Fruit fly (Drosophila melanogaster) whole organism, pupa: ENCODE measurements around the gene CG13044.

ENCODE experiments used
- CG10348 ChIP-seq: fragments of 200-800 bp; sonication (Bioruptor generic); IDR thresholded peaks from 2 replicates; pipeline ENCODE4 v1.3.6; 2022; ENCODE audit warnings: missing biosample characterization, missing genetic modification characterization
- CG14655 ChIP-seq: fragments of 200-800 bp; sonication (Bioruptor generic); optimal IDR thresholded peaks from 3 replicates; lab custom pipeline; 2017; ENCODE audit warnings: mild to moderate bottlenecking, missing biosample characterization, missing genetic modification reagents, missing genetic modification characterization
- CG15710 ChIP-seq: fragments of 200-800 bp; sonication (Bioruptor generic); optimal IDR thresholded peaks from 2 replicates; lab custom pipeline; 2018; ENCODE audit warnings: missing biosample characterization, mild to moderate bottlenecking, missing genetic modification characterization, moderate library complexity
- CG17806 ChIP-seq: fragments of 200-800 bp; sonication (Bioruptor generic); optimal IDR thresholded peaks from 2 replicates; lab custom pipeline; 2018; ENCODE audit warnings: missing biosample characterization, mild to moderate bottlenecking, missing genetic modification characterization, moderate library complexity
- CG32121 ChIP-seq: fragments of 200-800 bp; sonication (Bioruptor generic); IDR thresholded peaks from 2 replicates; pipeline ENCODE4 v1.3.6; 2022; ENCODE audit warnings: missing biosample characterization, missing genetic modification characterization
- CG4496 ChIP-seq: fragments of 200-800 bp; sonication (Bioruptor generic); IDR thresholded peaks from 3 replicates; pipeline ENCODE4 v1.3.6; 2022; ENCODE audit warnings: missing biosample characterization, missing genetic modification characterization
- CG9948 ChIP-seq: fragments of 200-800 bp; sonication (Bioruptor generic); optimal IDR thresholded peaks from 2 replicates; lab custom pipeline; 2018; ENCODE audit warnings: missing biosample characterization, mild to moderate bottlenecking, missing genetic modification characterization, moderate library complexity
- D1 ChIP-seq: fragments of 200-800 bp; sonication (Bioruptor generic); optimal IDR thresholded peaks from 2 replicates; lab custom pipeline; 2018; ENCODE audit warnings: missing biosample characterization, mild to moderate bottlenecking, missing genetic modification characterization, moderate library complexity
- EcR ChIP-seq: fragments of 200-800 bp; sonication (Bioruptor generic); optimal IDR thresholded peaks from 3 replicates; lab custom pipeline; 2019; ENCODE audit warnings: missing biosample characterization, missing genetic modification characterization, mild to moderate bottlenecking, moderate library complexity, missing genetic modification reagents
- Pif1A ChIP-seq: fragments of 200-800 bp; sonication (Bioruptor generic); optimal IDR thresholded peaks from 3 replicates; lab custom pipeline; 2016; ENCODE audit warnings: missing biosample characterization, missing genetic modification characterization
- Pif1B ChIP-seq: fragments of 200-800 bp; sonication (Bioruptor generic); optimal IDR thresholded peaks from 3 replicates; lab custom pipeline; 2016; ENCODE audit warnings: missing biosample characterization, missing genetic modification characterization
- fd96Ca ChIP-seq: fragments of 200-800 bp; sonication (Bioruptor generic); IDR thresholded peaks from 3 replicates; pipeline ENCODE4 v1.3.6; 2022; ENCODE audit warnings: missing biosample characterization, missing genetic modification characterization
- gl ChIP-seq: fragments of 200-800 bp; sonication (Bioruptor generic); optimal IDR thresholded peaks from 2 replicates; lab custom pipeline; 2018; ENCODE audit warnings: missing biosample characterization, mild to moderate bottlenecking, missing genetic modification characterization
- rn ChIP-seq: fragments of 200-800 bp; sonication (Bioruptor generic); IDR thresholded peaks from 2 replicates; pipeline ENCODE4 v1.3.6; 2022; ENCODE audit warnings: missing biosample characterization, missing genetic modification characterization

DNA sequence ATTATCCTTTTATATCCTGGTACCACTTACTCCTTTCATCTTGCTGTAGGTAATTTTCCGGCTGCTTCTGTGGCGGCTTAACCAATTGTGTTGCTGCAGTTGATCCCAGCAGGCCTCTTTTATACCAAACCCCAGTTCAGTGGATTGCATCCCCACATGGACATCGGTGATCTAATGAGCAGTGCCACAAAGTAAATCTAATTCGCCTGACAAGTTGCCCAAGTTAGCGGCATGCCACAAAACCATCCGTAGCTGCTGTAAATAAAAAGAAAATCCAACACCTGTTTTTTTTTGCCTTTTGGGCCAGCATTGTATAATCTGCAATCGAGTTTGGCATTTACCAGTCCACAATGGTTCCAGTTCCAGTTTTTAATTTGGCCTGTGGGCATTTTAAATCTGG lies 23.8 kb downstream of the CG13044 start, which contains the start of gene CG13050:
- TF ChIP-seq CG15710 (tag; lab: Kevin White, UChicago) (no peak), fd96Ca (GFP tag; lab: Robert Waterston, UW) (no peak), CG10348 (GFP tag; lab: Robert Waterston, UW) (no peak), Pif1A (GFP tag; lab: Kevin White, UChicago) (no peak), Pif1B (GFP tag; lab: Kevin White, UChicago) (no peak), EcR (GFP tag; lab: Kevin White, UChicago) (no peak), rn (no peak), gl (tag; lab: Kevin White, UChicago) (no peak), CG32121 (GFP tag; lab: Robert Waterston, UW) (no peak), CG4496 (no peak), CG14655 (no peak), CG17806 (tag; lab: Kevin White, UChicago) (no peak), CG9948 (tag; lab: Kevin White, UChicago) (no peak), D1 (tag; lab: Kevin White, UChicago) (no peak)
